Fruit fly (Drosophila melanogaster): ENCODE results near the gene spn-A.

spn-A gene

DNA sequence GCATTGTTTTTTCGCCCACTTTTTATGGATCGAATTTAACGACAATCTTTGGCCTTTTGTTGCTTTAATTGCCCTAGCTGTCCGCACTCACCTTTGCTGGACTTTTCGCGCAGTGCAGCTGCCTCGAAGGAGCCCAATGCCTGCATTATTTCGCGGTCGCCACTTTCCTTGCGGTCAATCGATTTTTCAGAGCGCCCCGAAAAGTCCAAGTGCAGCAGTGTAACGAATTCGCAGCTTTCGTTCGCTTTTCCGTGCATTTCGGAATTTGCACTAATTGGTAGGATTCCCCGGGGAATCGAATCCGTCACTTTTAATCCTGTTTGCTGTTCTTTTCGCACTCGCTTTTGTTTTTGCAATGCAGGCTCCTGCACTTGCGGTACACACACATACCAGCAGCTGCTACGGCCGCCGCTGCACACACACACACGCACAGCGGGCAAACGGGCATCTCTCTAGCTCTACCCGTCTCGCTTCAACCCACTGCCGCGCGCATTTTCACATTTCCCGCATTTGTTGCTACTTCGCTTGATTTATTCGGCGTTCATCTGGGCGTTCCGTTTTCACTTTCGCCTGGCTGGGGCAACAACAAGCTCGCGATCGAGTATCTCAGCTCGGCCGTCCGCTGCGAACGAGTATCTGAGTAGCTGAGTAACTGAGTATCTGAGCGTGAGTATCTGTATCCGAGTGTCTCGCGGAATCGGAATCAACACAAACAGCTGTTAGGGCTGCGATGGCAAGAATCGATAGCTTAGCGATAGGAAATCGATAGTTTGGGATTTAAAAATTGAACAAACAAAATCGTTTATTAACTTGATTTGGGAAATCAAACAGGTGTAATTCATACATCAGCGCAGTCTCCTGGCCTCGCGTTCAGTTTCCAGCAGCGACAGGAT is 34.0 kb downstream of the spn-A start, which contains the start of gene Mgat2:
Mgat2 (minus strand) TSS at position 663 of the 893 bp plus-strand sequence.
- TF ChIP-seq CTCF (optimal IDR thresholded peaks at IDR 0.05) (no peak), CG8478 (optimal IDR thresholded peaks at IDR 0.05) (no peak)

dm6 chr3R:30021009-30021408 is 34.8 kb downstream of the spn-A start:
- TF ChIP-seq CG8478 (optimal IDR thresholded peaks at IDR 0.05), result no peak
- TF ChIP-seq CTCF (optimal IDR thresholded peaks at IDR 0.05), result no peak

dm6 chr3R:30014977-30015514 is 40.8 kb downstream of the spn-A start, which contains the start of gene CG7920:
TSS of gene CG7920 (minus strand) at chr3R:30015284.
- no peak for TF ChIP-seq CG8478 (optimal IDR thresholded peaks at IDR 0.05)
- no peak for TF ChIP-seq CTCF (optimal IDR thresholded peaks at IDR 0.05)

DNA sequence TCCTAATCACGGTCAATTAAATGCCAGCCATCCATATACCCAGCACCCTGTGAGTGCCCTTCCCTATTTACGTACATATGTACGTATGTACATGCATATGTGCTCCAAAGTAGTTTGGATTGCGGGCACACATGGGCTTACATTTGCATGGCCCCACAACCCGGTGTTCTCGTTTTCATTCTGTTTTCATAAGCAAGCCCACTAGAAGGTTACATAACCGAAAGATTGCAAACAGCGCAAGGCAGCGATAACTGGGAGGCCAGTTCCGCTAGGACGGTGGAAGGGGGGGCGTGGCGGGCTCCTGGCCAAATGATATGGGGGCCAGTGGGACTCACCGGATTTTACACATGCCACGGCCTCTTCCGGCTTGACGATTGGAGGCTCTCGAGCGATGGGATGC is 41.4 kb downstream of the spn-A start:
- no peak for TF ChIP-seq CTCF (optimal IDR thresholded peaks at IDR 0.05)
- no peak for TF ChIP-seq CG8478 (optimal IDR thresholded peaks at IDR 0.05)

dm6 chr3R:30013909-30014308 is 41.9 kb downstream of the spn-A start:
- TF ChIP-seq CG8478 (optimal IDR thresholded peaks at IDR 0.05), result no peak

dm6 chr3R:30012602-30013489 is 43.0 kb downstream of the spn-A start:
- TF ChIP-seq CTCF (optimal IDR thresholded peaks at IDR 0.05) (no peak), CG8478 (optimal IDR thresholded peaks at IDR 0.05) (no peak)

DNA sequence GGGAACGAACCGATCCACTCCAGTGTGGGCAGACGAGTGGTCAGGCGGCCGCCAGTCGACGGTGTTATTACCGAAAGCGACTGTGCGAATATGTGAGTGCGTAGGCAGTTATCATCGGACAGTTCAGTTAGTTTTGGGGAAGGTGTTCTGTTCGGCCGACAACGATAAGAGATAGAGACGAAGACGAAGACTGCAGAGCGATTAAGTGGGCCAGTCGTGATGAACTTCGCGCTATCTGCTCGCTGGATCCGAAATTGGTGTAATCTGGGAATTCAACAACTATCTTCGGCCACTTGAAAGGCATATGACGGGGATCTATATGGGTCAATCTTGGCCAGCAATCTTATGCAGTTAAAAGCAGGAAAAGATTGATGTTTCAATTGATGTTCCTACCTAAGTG is 46.7 kb downstream of the spn-A start, which contains the start of gene CG7912:
CG7912 (minus strand) TSS at position 17 of the 400 bp plus-strand sequence.
- TF ChIP-seq CTCF (optimal IDR thresholded peaks at IDR 0.05) (no peak), CG8478 (optimal IDR thresholded peaks at IDR 0.05) (no peak)

dm6 chr3R:30005332-30005979 is 50.4 kb downstream of the spn-A start:
- TF ChIP-seq CG8478 (optimal IDR thresholded peaks at IDR 0.05) (no peak), CTCF (optimal IDR thresholded peaks at IDR 0.05) (no peak)
